Worm (Caenorhabditis elegans) whole organism, midembryonic: ENCODE data around the gene Y39E4A.1.
A peak's percentile ranks its signal among the peaks of the same experiment; 100 is the strongest.

Source experiments
- T22C8.4 ChIP-seq: fragments of 200-800 bp; sonication (Bioruptor generic); IDR thresholded peaks from 2 replicates; pipeline ENCODE4 v1.3.6; 2022; ENCODE audit warnings: missing genetic modification characterization, missing compliant biosample characterization
- cog-1 ChIP-seq: sonication (generic microtip); optimal IDR thresholded peaks from 2 replicates; lab custom pipeline; 2016; ENCODE audit warnings: missing genetic modification characterization, missing compliant biosample characterization
- flt-1 ChIP-seq: fragments of 200-800 bp; sonication (Bioruptor generic); IDR thresholded peaks from 2 replicates; pipeline ENCODE4 v1.3.6; 2022; ENCODE audit warnings: missing genetic modification characterization, missing compliant biosample characterization
- klf-2 ChIP-seq: fragments of 200-800 bp; sonication (Bioruptor generic); conservative IDR thresholded peaks from 2 replicates; pipeline ENCODE4 v1.3.6; 2022; ENCODE audit warnings: missing genetic modification reagents, missing genetic modification characterization, missing compliant biosample characterization
- med-1 ChIP-seq: sonication (generic microtip); optimal IDR thresholded peaks from 2 replicates; lab custom pipeline; 2017; ENCODE audit warnings: missing genetic modification characterization, mild to moderate bottlenecking, missing compliant biosample characterization, antibody characterized with exemption, missing genetic modification reagents; ENCODE audit not compliant: insufficient read depth
- ref-1 ChIP-seq: fragments of 200-800 bp; sonication (Bioruptor generic); conservative IDR thresholded peaks from 2 replicates; pipeline ENCODE4 v1.3.6; 2022; ENCODE audit warnings: missing genetic modification reagents, missing genetic modification characterization, missing compliant biosample characterization
- tab-1 ChIP-seq: fragments of 200-800 bp; sonication (Bioruptor generic); IDR thresholded peaks from 2 replicates; pipeline ENCODE4 v1.3.6; 2022; ENCODE audit warnings: missing genetic modification characterization, missing compliant biosample characterization
- ztf-23 ChIP-seq: fragments of 200-800 bp; sonication (Bioruptor generic); IDR thresholded peaks from 2 replicates; pipeline ENCODE4 v1.3.6; 2022; ENCODE audit warnings: missing genetic modification reagents, missing genetic modification characterization, missing compliant biosample characterization
- ztf-29 ChIP-seq: fragments of 200-800 bp; sonication (Bioruptor generic); IDR thresholded peaks from 2 replicates; pipeline ENCODE4 v1.3.6; 2022; ENCODE audit warnings: missing genetic modification reagents, missing genetic modification characterization, missing compliant biosample characterization

The Y39E4A.1 gene

ce11 chrIII:12951362-12952228, at the start of gene Y39E4A.1:
TSS of gene Y39E4A.1 (plus strand) at chrIII:12951412.
- no peak for TF ChIP-seq cog-1 (tag; lab: Kevin White, UChicago)
- TF ChIP-seq T22C8.4 (GFP tag; lab: Robert Waterston, UW) = peak; percentile 87

DNA sequence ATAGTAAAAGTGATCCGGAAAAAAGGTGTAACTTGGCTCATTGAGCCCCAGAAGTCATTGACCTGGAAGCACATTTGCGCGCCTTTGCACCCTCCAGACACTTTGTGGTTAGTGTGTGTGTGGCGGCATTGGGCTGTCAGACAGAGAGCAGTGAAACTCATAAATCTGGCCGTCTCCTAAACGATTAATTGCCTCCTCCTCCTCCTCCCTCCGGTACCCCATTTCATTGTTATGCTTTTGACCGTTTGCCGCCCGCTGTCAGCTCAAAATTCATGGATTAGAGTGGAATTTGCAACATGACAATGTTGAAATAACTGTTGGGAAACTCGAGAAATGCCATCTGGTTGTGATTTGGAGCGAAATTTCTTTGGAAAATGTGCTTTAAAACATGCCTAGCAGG, 47.2 kb upstream of the Y39E4A.1 start:
- TF ChIP-seq ztf-29 (GFP tag; lab: Robert Waterston, UW) = no peak
- TF ChIP-seq ztf-23 (GFP tag; lab: Robert Waterston, UW) = no peak
- no peak for TF ChIP-seq med-1
- TF ChIP-seq flt-1 = no peak
- TF ChIP-seq cog-1 (tag; lab: Kevin White, UChicago) = no peak
- TF ChIP-seq klf-2 (GFP tag; lab: Robert Waterston, UW) = no peak
- no peak for TF ChIP-seq T22C8.4 (GFP tag; lab: Robert Waterston, UW)

DNA sequence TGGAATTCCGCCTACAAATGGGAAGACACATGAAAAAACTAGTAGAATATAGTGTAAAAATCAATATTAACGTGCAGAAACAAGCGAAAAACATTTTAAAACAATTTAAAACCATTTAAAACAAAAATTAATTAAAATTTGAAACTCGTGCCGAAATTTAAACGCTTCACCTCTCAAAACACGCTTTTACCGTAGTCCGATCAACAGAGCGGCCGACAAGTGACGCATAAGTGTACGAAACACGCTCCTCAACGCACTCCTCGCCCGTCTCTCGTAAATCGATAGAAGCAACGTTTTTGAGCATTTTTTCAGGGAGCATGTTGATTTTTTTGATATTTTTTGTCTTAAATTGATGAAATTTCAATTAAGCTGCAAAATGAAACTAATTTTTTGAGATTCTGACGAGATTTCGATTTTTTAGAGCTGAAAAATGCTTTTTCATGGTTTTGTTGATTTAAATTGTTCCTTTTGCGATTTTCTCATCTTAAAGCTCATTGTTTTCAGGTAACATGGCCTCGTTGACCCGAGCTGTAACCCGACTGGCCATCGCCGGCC, 46.1 kb upstream of the Y39E4A.1 start, which contains the start of gene cox-5A:
Gene cox-5A (plus strand): TSS at position 505 of the 555 bp plus-strand sequence.
- TF ChIP-seq tab-1 (GFP tag; lab: Robert Waterston, UW) = no peak
- TF ChIP-seq flt-1 = peak; percentile 85
- TF ChIP-seq cog-1 (tag; lab: Kevin White, UChicago) = peak; percentile 92
- no peak for TF ChIP-seq med-1
- TF ChIP-seq T22C8.4 (GFP tag; lab: Robert Waterston, UW) = peak; percentile 82
- 0 out of 2 replicates have a peak, but pooled peaks have one; percentile 37 for TF ChIP-seq ztf-29 (GFP tag; lab: Robert Waterston, UW)
- no peak for TF ChIP-seq klf-2 (GFP tag; lab: Robert Waterston, UW)
- TF ChIP-seq ref-1 = no peak
- TF ChIP-seq ztf-23 (GFP tag; lab: Robert Waterston, UW) = peak; percentile 86

DNA sequence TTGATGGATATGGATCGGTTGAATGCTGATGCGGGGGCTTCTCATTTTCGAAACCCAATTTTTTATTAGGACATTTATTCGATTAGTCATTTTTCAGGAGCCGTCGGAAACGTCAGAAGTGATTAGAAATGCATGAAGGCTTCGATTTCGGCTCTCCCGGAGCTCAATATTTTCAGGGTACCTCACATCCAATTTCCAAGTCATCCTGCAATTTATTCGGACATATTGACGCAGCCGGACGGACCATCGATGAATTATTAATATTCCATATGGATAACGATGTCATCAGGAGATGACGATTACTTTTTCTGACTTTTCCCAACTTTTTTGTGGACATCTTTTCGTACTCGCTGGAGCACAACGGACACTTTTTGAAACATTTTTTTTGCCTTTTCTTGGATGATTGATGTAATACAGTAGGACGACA, 44.6 kb upstream of the Y39E4A.1 start:
- TF ChIP-seq flt-1 (no peak), T22C8.4 (GFP tag; lab: Robert Waterston, UW) (no peak), klf-2 (GFP tag; lab: Robert Waterston, UW) (no peak), tab-1 (GFP tag; lab: Robert Waterston, UW) (no peak), ztf-23 (GFP tag; lab: Robert Waterston, UW) (no peak), med-1 (no peak), ref-1 (no peak), cog-1 (tag; lab: Kevin White, UChicago) (no peak)

- TF ChIP-seq klf-2 (GFP tag; lab: Robert Waterston, UW) = no peak
- no peak for TF ChIP-seq cog-1 (tag; lab: Kevin White, UChicago)
- no peak for TF ChIP-seq T22C8.4 (GFP tag; lab: Robert Waterston, UW)
Measured at ce11 chrIII:12907218-12907617, 44.0 kb upstream of the Y39E4A.1 start.

DNA sequence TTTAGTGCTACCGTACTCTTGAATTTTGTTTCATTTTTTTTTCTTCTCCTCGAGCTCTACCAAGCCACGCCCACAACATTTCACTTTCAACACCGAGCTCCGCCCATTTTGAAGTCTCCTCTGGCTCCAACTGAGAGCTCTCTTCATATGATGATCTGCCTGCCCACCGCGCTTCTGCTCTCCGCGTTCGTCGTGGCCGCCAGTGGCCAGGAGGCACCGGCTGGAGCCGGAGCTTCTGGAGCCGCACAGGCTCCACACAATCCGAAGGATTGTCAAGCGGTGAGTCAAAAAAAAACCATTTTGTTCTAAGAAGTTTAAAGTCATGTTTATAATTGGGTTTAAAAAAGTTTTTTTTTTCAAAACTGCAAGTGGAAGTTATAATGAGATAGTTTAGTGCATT, 40.8 kb upstream of the Y39E4A.1 start, which contains the start of gene flp-14:
Gene flp-14 (plus strand): TSS at position 146 of the 400 bp plus-strand sequence.
- TF ChIP-seq klf-2 (GFP tag; lab: Robert Waterston, UW) (no peak), tab-1 (GFP tag; lab: Robert Waterston, UW) (no peak), cog-1 (tag; lab: Kevin White, UChicago) (no peak), T22C8.4 (GFP tag; lab: Robert Waterston, UW) (no peak), ztf-29 (GFP tag; lab: Robert Waterston, UW) (no peak), ztf-23 (GFP tag; lab: Robert Waterston, UW) (no peak), ref-1 (no peak), flt-1 (no peak), med-1 (no peak)

DNA sequence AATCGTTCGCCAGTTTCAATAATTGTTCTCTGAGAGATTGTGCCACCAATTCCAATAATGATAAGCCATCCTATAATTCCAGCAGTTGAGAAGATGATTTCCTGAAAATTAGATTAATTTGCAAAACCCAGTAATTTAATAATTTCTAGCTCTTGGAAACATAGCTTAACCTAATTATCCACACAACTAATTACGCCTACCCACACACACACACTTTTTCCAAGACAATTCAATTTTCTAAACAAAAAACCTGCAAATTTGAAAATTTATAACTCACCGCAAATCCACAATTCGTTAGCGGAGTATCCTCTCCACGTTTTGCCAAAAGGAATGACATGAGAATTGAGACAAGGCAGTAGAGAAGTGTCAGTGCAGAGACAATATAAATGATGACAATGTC, 34.8 kb upstream of the Y39E4A.1 start:
- no peak for TF ChIP-seq tab-1 (GFP tag; lab: Robert Waterston, UW)

- TF ChIP-seq klf-2 (GFP tag; lab: Robert Waterston, UW) (no peak), tab-1 (GFP tag; lab: Robert Waterston, UW) (no peak), flt-1 (no peak), ref-1 (no peak), ztf-29 (GFP tag; lab: Robert Waterston, UW) (no peak), med-1 (no peak), T22C8.4 (GFP tag; lab: Robert Waterston, UW) (no peak), ztf-23 (GFP tag; lab: Robert Waterston, UW) (no peak), cog-1 (tag; lab: Kevin White, UChicago) (no peak)
Measured at ce11 chrIII:12917852-12918251, 33.4 kb upstream of the Y39E4A.1 start.

- TF ChIP-seq T22C8.4 (GFP tag; lab: Robert Waterston, UW) = no peak
- TF ChIP-seq klf-2 (GFP tag; lab: Robert Waterston, UW) = no peak
- no peak for TF ChIP-seq ztf-29 (GFP tag; lab: Robert Waterston, UW)
- no peak for TF ChIP-seq med-1
- TF ChIP-seq ref-1 = no peak
- no peak for TF ChIP-seq flt-1
- no peak for TF ChIP-seq ztf-23 (GFP tag; lab: Robert Waterston, UW)
Measured at ce11 chrIII:12918575-12918974, 32.6 kb upstream of the Y39E4A.1 start, which contains the start of gene Y37D8A.16. TSS of gene Y37D8A.16 (minus strand) at chrIII:12918675.

DNA sequence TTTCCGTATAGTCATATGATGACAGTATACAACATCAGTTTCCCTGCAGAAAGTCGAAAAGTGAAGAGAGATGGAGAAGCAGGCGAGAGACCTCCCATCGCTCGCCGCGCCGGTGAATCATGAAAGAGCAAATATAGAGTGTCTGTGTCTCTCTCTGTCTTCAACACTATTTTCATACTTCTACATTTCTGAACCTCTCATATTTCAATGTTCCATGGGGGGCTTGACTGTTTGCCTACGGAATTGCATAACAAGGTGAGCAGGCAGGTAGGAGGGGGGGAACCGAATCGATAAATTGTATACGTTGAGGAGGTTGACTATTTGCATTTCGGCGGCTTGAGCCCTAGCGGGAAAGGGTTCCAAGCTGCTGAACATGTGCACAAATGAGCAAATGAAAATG, 31.3 kb upstream of the Y39E4A.1 start:
- no peak for TF ChIP-seq flt-1
- peak; percentile 63 for TF ChIP-seq T22C8.4 (GFP tag; lab: Robert Waterston, UW)
- peak; percentile 50; the same call in 1 of the 2 replicates for TF ChIP-seq ztf-29 (GFP tag; lab: Robert Waterston, UW)
- no peak for TF ChIP-seq med-1
- 0 out of 2 replicates have a peak, but pooled peaks have one; percentile 30 for TF ChIP-seq tab-1 (GFP tag; lab: Robert Waterston, UW)
- TF ChIP-seq ztf-23 (GFP tag; lab: Robert Waterston, UW) = no peak
- no peak for TF ChIP-seq klf-2 (GFP tag; lab: Robert Waterston, UW)
- TF ChIP-seq ref-1 = no peak
- peak; percentile 30 for TF ChIP-seq cog-1 (tag; lab: Kevin White, UChicago)
